Fruit fly (Drosophila melanogaster): Measurements from ENCODE around the gene CG14621.

DNA sequence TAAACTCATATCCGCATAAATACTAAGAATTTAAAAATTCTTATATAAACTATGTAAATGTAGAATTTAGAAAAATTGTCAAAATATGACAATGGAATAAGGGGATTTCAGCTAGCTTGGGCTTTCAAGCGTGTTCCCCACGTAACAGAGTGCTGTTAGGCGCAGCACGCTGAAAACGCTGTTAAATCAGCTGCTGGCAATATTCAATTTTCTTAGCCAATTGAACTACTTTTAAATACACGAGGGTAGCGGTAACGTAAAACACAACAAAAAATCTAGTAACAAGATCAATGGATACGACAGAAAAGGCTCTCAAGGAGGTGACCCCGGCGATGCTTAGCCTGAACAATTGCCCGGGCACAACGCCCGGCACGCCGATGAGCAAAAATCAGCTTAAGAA, 29.5 kb downstream of the CG14621 start, which contains the start of gene CG14618:
- no peak for TF ChIP-seq Nf-YB (GFP tag; optimal IDR thresholded peaks at IDR 0.05)
- TF ChIP-seq CG10274 (GFP tag; optimal IDR thresholded peaks at IDR 0.05), result no peak
- no peak for TF ChIP-seq CG31388 (GFP tag; optimal IDR thresholded peaks at IDR 0.05)
- TF ChIP-seq CG18619 (GFP tag; optimal IDR thresholded peaks at IDR 0.05), result no peak
- TF ChIP-seq NfI (GFP tag; optimal IDR thresholded peaks at IDR 0.05), result no peak
- no peak for TF ChIP-seq ssp (GFP tag; IDR thresholded peaks at IDR 0.05)
- no peak for TF ChIP-seq pan (optimal IDR thresholded peaks at IDR 0.05)
- TF ChIP-seq pan (GFP tag; optimal IDR thresholded peaks at IDR 0.05 in 1 of 2, IDR thresholded peaks at IDR 0.05 in 1 of 2), result no peak
- no peak for TF ChIP-seq maf-S (GFP tag; optimal IDR thresholded peaks at IDR 0.05)
- no peak for TF ChIP-seq H2.0 (GFP tag; IDR thresholded peaks at IDR 0.05)
